Worm (Caenorhabditis elegans) whole organism, L2 larva: ENCODE measurements around the gene Y43F8B.9.

Experiments used
- C34F6.9 ChIP-seq: fragments of 150-350 bp; optimal IDR thresholded peaks from 2 replicates; lab custom pipeline; 2014; ENCODE audit warnings: missing biosample characterization, missing genetic modification characterization
- F13H6.1 ChIP-seq: sonication (generic microtip); optimal IDR thresholded peaks from 2 replicates; lab custom pipeline; 2016; ENCODE audit warnings: missing genetic modification characterization, missing compliant biosample characterization
- R02D3.7 ChIP-seq: fragments of 150-350 bp; optimal IDR thresholded peaks from 2 replicates; lab custom pipeline; 2014; ENCODE audit warnings: missing biosample characterization, missing genetic modification characterization
- Y55F3AM.14 ChIP-seq: fragments of 200-800 bp; sonication (Bioruptor generic); optimal IDR thresholded peaks from 2 replicates; lab custom pipeline; 2018; ENCODE audit warnings: mild to moderate bottlenecking, missing genetic modification characterization, missing compliant biosample characterization
- ZK546.5 ChIP-seq: sonication (generic microtip); optimal IDR thresholded peaks from 2 replicates; lab custom pipeline; 2017; ENCODE audit warnings: missing biosample characterization, missing genetic modification characterization
- aly-2 ChIP-seq: fragments of 150-350 bp; optimal IDR thresholded peaks from 2 replicates; lab custom pipeline; 2014; ENCODE audit warnings: missing biosample characterization, missing genetic modification characterization
- ama-1 ChIP-seq: fragments of 150-350 bp; optimal IDR thresholded peaks from 2 replicates; lab custom pipeline; 2018; ENCODE audit warnings: inconsistent platforms
- ceh-16 ChIP-seq: fragments of 150-350 bp; optimal IDR thresholded peaks from 2 replicates; lab custom pipeline; 2014; ENCODE audit warnings: missing biosample characterization, missing genetic modification characterization
- ceh-82 ChIP-seq: fragments of 150-350 bp; optimal IDR thresholded peaks from 2 replicates; lab custom pipeline; 2014; ENCODE audit warnings: missing biosample characterization, missing genetic modification characterization
- crh-2 ChIP-seq: sonication (generic microtip); optimal IDR thresholded peaks from 2 replicates; lab custom pipeline; 2017; ENCODE audit warnings: missing biosample characterization, missing genetic modification characterization
- egl-27 ChIP-seq: sonication (generic microtip); optimal IDR thresholded peaks from 3 replicates; lab custom pipeline; 2017; ENCODE audit warnings: missing biosample characterization, missing genetic modification reagents, missing genetic modification characterization
- elt-3 ChIP-seq: sonication (generic microtip); optimal IDR thresholded peaks from 2 replicates; lab custom pipeline; 2017; ENCODE audit warnings: missing biosample characterization, missing genetic modification characterization
- gmeb-1 ChIP-seq: fragments of 150-350 bp; optimal IDR thresholded peaks from 2 replicates; lab custom pipeline; 2014; ENCODE audit warnings: missing biosample characterization, missing genetic modification characterization
- lin-11 ChIP-seq: fragments of 150-350 bp; sonication (generic microtip); optimal IDR thresholded peaks from 2 replicates; lab custom pipeline; 2014; ENCODE audit warnings: missing biosample characterization, missing genetic modification characterization, inconsistent platforms, mixed read lengths
- lin-13 ChIP-seq: fragments of 150-350 bp; optimal IDR thresholded peaks from 2 replicates; lab custom pipeline; 2014; ENCODE audit warnings: missing biosample characterization, missing genetic modification reagents, missing genetic modification characterization
- lin-39 ChIP-seq: fragments of 150-350 bp; optimal IDR thresholded peaks from 2 replicates; lab custom pipeline; 2014; ENCODE audit warnings: missing biosample characterization, missing genetic modification reagents, missing genetic modification characterization
- lsy-2 ChIP-seq, 2 experiments: fragments of 150-350 bp in 1 of 2; sonication (generic microtip) in 1 of 2; optimal IDR thresholded peaks; 2 replicates each; lab custom pipeline; 2014 to 2017; ENCODE audit warnings: missing biosample characterization in 2 of 2, missing genetic modification characterization in 2 of 2
- mdl-1 ChIP-seq, 2 experiments: fragments of 150-350 bp in 1 of 2; sonication (generic microtip) in 1 of 2; optimal IDR thresholded peaks; 2 replicates each; lab custom pipeline; 2017; ENCODE audit warnings: missing biosample characterization in 2 of 2, missing genetic modification characterization in 2 of 2
- nhr-10 ChIP-seq: sonication (generic microtip); optimal IDR thresholded peaks from 2 replicates; lab custom pipeline; 2017; ENCODE audit warnings: missing biosample characterization, missing genetic modification characterization
- nhr-11 ChIP-seq: fragments of 150-350 bp; optimal IDR thresholded peaks from 2 replicates; lab custom pipeline; 2014; ENCODE audit warnings: missing biosample characterization, missing genetic modification characterization
- nhr-129 ChIP-seq: fragments of 150-350 bp; optimal IDR thresholded peaks from 2 replicates; lab custom pipeline; 2014; ENCODE audit warnings: missing biosample characterization, missing genetic modification characterization
- nhr-21 ChIP-seq: fragments of 150-350 bp; optimal IDR thresholded peaks from 2 replicates; lab custom pipeline; 2014; ENCODE audit warnings: missing biosample characterization, missing genetic modification characterization
- nhr-23 ChIP-seq: fragments of 150-350 bp; optimal IDR thresholded peaks from 2 replicates; lab custom pipeline; 2014; ENCODE audit warnings: missing biosample characterization, missing genetic modification reagents, missing genetic modification characterization
- nhr-237 ChIP-seq: fragments of 150-350 bp; optimal IDR thresholded peaks from 2 replicates; lab custom pipeline; 2014; ENCODE audit warnings: missing biosample characterization, missing genetic modification characterization
- nhr-25 ChIP-seq: fragments of 150-350 bp; sonication (generic microtip); optimal IDR thresholded peaks from 3 replicates; lab custom pipeline; 2014; ENCODE audit warnings: missing biosample characterization, missing genetic modification characterization
- nhr-6 ChIP-seq: fragments of 150-350 bp; optimal IDR thresholded peaks from 2 replicates; lab custom pipeline; 2014; ENCODE audit warnings: missing biosample characterization, missing genetic modification characterization
- sem-4 ChIP-seq: fragments of 150-350 bp; optimal IDR thresholded peaks from 2 replicates; lab custom pipeline; 2014; ENCODE audit warnings: missing biosample characterization, missing genetic modification reagents, missing genetic modification characterization
- skn-1 ChIP-seq: sonication (generic microtip); optimal IDR thresholded peaks from 2 replicates; lab custom pipeline; 2017; ENCODE audit warnings: missing biosample characterization, missing genetic modification characterization
- sma-3 ChIP-seq: sonication (generic microtip); optimal IDR thresholded peaks from 2 replicates; lab custom pipeline; 2016; ENCODE audit warnings: missing genetic modification reagents, missing genetic modification characterization, missing compliant biosample characterization
- sma-9 ChIP-seq, 2 experiments: fragments of 150-350 bp in 1 of 2; sonication (generic microtip) in 1 of 2; optimal IDR thresholded peaks; 2 replicates each; lab custom pipeline; 2014 to 2016; ENCODE audit warnings: missing genetic modification characterization in 2 of 2, mild to moderate bottlenecking in 1 of 2, missing biosample characterization in 1 of 2, missing compliant biosample characterization in 1 of 2, missing genetic modification reagents in 1 of 2, moderate library complexity in 1 of 2
- snpc-4 ChIP-seq: fragments of 150-350 bp; optimal IDR thresholded peaks from 2 replicates; lab custom pipeline; 2014; ENCODE audit warnings: missing biosample characterization, missing genetic modification characterization
- zag-1 ChIP-seq: fragments of 150-350 bp; optimal IDR thresholded peaks from 2 replicates; lab custom pipeline; 2014; ENCODE audit warnings: missing biosample characterization, missing genetic modification characterization
- ztf-1 ChIP-seq: fragments of 200-800 bp; sonication (Bioruptor generic); conservative IDR thresholded peaks from 2 replicates; pipeline ENCODE4 v1.3.6; 2022; ENCODE audit warnings: missing genetic modification characterization, missing compliant biosample characterization
- ztf-4 ChIP-seq: fragments of 150-350 bp; optimal IDR thresholded peaks from 2 replicates; lab custom pipeline; 2014; ENCODE audit warnings: missing biosample characterization, missing genetic modification characterization

The Y43F8B.9 gene

ce11 chrV:19512260-19512947 lies 34.5 kb downstream of the Y43F8B.9 start, which contains the start of gene Y43F8B.19:
TSS of gene Y43F8B.19 (minus strand) at chrV:19512310.
- TF ChIP-seq F13H6.1 (tag; lab: Kevin White, UChicago), result no peak
- no peak for TF ChIP-seq R02D3.7
- TF ChIP-seq ama-1 (lab: Kevin White, UChicago), result no peak
- no peak for TF ChIP-seq snpc-4
- no peak for TF ChIP-seq lin-39 (tag; lab: Kevin White, UChicago)
- TF ChIP-seq skn-1 (tag; lab: Kevin White, UChicago), result no peak
- no peak for TF ChIP-seq sma-3 (GFP tag; lab: Kevin White, UChicago)
- no peak for TF ChIP-seq nhr-11
- TF ChIP-seq zag-1 (tag; lab: Kevin White, UChicago), result no peak
- no peak for TF ChIP-seq crh-2 (tag; lab: Kevin White, UChicago)
- TF ChIP-seq ztf-1 (GFP tag; lab: Robert Waterston, UW), result no peak
- no peak for TF ChIP-seq ZK546.5 (tag; lab: Kevin White, UChicago)
- no peak for TF ChIP-seq egl-27 (tag; lab: Kevin White, UChicago)
- TF ChIP-seq ceh-16 (tag; lab: Kevin White, UChicago), result no peak
- TF ChIP-seq nhr-237 (tag; lab: Kevin White, UChicago), result no peak
- TF ChIP-seq nhr-129 (tag; lab: Kevin White, UChicago), result no peak
- TF ChIP-seq mdl-1 (tag; optimal IDR thresholded peaks at IDR 0.05; lab: Kevin White, UChicago), result no peak
- TF ChIP-seq ztf-4, result no peak
- no peak for TF ChIP-seq nhr-6 (tag; lab: Kevin White, UChicago)

- TF ChIP-seq F13H6.1 (tag; lab: Kevin White, UChicago) (no peak), Y55F3AM.14 (GFP tag; lab: Kevin White, UChicago) (no peak), lsy-2 (tag; optimal IDR thresholded peaks at IDR 0.05; lab: Kevin White, UChicago) (no peak), nhr-23 (tag; lab: Kevin White, UChicago) (no peak), ceh-82 (tag; lab: Kevin White, UChicago) (no peak), nhr-25 (tag; lab: Kevin White, UChicago) (no peak), nhr-129 (tag; lab: Kevin White, UChicago) (no peak), sma-3 (GFP tag; lab: Kevin White, UChicago) (no peak), snpc-4 (no peak), sma-9 (GFP tag; optimal IDR thresholded peaks at IDR 0.05; lab: Kevin White, UChicago) (no peak), sma-9 (tag; optimal IDR thresholded peaks at IDR 0.05; lab: Kevin White, UChicago) (no peak), gmeb-1 (tag; lab: Kevin White, UChicago) (no peak), R02D3.7 (no peak), ceh-16 (tag; lab: Kevin White, UChicago) (no peak), elt-3 (no peak), C34F6.9 (no peak), nhr-10 (tag; lab: Kevin White, UChicago) (no peak), mdl-1 (tag; optimal IDR thresholded peaks at IDR 0.05; lab: Kevin White, UChicago) (no peak)
These were observed 35.6 kb downstream of the Y43F8B.9 start, which contains the start of gene phy-4 for ce11 chrV:19513552-19513951. TSS of gene phy-4 (minus strand) at chrV:19513652.

- TF ChIP-seq sem-4 (tag; lab: Kevin White, UChicago) (no peak), ZK546.5 (tag; lab: Kevin White, UChicago) (no peak), lin-11 (no peak), ceh-82 (tag; lab: Kevin White, UChicago) (no peak), sma-3 (GFP tag; lab: Kevin White, UChicago) (no peak), Y55F3AM.14 (GFP tag; lab: Kevin White, UChicago) (no peak), nhr-25 (tag; lab: Kevin White, UChicago) (no peak), nhr-21 (no peak), nhr-129 (tag; lab: Kevin White, UChicago) (no peak), lin-13 (GFP tag; lab: Kevin White, UChicago) (no peak), elt-3 (no peak), aly-2 (no peak), egl-27 (tag; lab: Kevin White, UChicago) (no peak), lsy-2 (tag; optimal IDR thresholded peaks at IDR 0.05; lab: Kevin White, UChicago) (no peak)
- TF ChIP-seq, all 48 proteins: peak for 0
These were observed 40.7 kb downstream of the Y43F8B.9 start for ce11 chrV:19518468-19519168.
